Fruit fly (Drosophila melanogaster) whole organism, embryonic: ENCODE measurements around the gene CG8372.

Source experiments
- Aef1 ChIP-seq: fragments of 200-800 bp; sonication (Bioruptor generic); IDR thresholded peaks from 3 replicates; pipeline ENCODE4 v1.3.6; 2022; ENCODE audit warnings: missing biosample characterization, missing genetic modification characterization
- Awh ChIP-seq: fragments of 200-800 bp; sonication (Bioruptor generic); IDR thresholded peaks from 2 replicates; pipeline ENCODE4, ENCODE4 v1.3.6; 2022; ENCODE audit warnings: missing biosample characterization, missing genetic modification characterization
- CG10366 ChIP-seq: fragments of 200-800 bp; sonication (Bioruptor generic); IDR thresholded peaks from 2 replicates; pipeline ENCODE4 v1.3.6; 2022; ENCODE audit warnings: missing biosample characterization, missing genetic modification characterization
- CG12219 ChIP-seq: fragments of 200-800 bp; sonication (Bioruptor generic); optimal IDR thresholded peaks from 3 replicates; lab custom pipeline; 2018; ENCODE audit warnings: missing biosample characterization, mild to moderate bottlenecking, missing genetic modification characterization
- CG2712 ChIP-seq: fragments of 200-800 bp; optimal IDR thresholded peaks from 3 replicates; lab custom pipeline; 2019; ENCODE audit warnings: missing biosample characterization, mild to moderate bottlenecking, missing genetic modification characterization, moderate library complexity
- CG42726 ChIP-seq: fragments of 200-800 bp; sonication (Bioruptor generic); IDR thresholded peaks from 2 replicates; pipeline ENCODE4 v1.3.6; 2022; ENCODE audit warnings: missing biosample characterization, missing genetic modification characterization; ENCODE audit not compliant: partially characterized antibody
- CG4730 ChIP-seq: fragments of 200-800 bp; sonication (Bioruptor generic); IDR thresholded peaks from 2 replicates; pipeline ENCODE4 v1.3.6; 2022; ENCODE audit warnings: missing biosample characterization, missing genetic modification characterization
- CG6791 ChIP-seq: fragments of 200-800 bp; sonication (Bioruptor generic); IDR thresholded peaks from 3 replicates; pipeline ENCODE4 v1.3.6; 2022; ENCODE audit warnings: missing biosample characterization, missing genetic modification characterization; ENCODE audit not compliant: partially characterized antibody
- CG7271 ChIP-seq: fragments of 200-800 bp; sonication (Bioruptor generic); optimal IDR thresholded peaks from 2 replicates; lab custom pipeline; 2018; ENCODE audit warnings: missing biosample characterization, mild to moderate bottlenecking, missing genetic modification characterization, moderate library complexity
- CG8388 ChIP-seq: fragments of 200-800 bp; sonication (Bioruptor generic); optimal IDR thresholded peaks from 2 replicates; lab custom pipeline; 2019; ENCODE audit warnings: missing biosample characterization, mild to moderate bottlenecking, missing genetic modification characterization, moderate library complexity
- CHES-1-like ChIP-seq: fragments of 200-800 bp; sonication (Bioruptor generic); optimal IDR thresholded peaks from 2 replicates; lab custom pipeline; 2016; ENCODE audit warnings: missing biosample characterization, missing genetic modification characterization
- Camta ChIP-seq: fragments of 200-800 bp; sonication (Bioruptor generic); optimal IDR thresholded peaks from 2 replicates; lab custom pipeline; 2016; ENCODE audit warnings: missing biosample characterization, missing genetic modification characterization
- CrebB ChIP-seq: fragments of 200-800 bp; sonication (Bioruptor generic); optimal IDR thresholded peaks from 3 replicates; lab custom pipeline; 2018; ENCODE audit warnings: missing biosample characterization, mild to moderate bottlenecking, missing genetic modification characterization
- Dad ChIP-seq: fragments of 200-800 bp; sonication (Bioruptor generic); optimal IDR thresholded peaks from 3 replicates; lab custom pipeline; 2016; ENCODE audit warnings: missing biosample characterization, missing genetic modification characterization
- Dbx ChIP-seq: fragments of 200-800 bp; sonication (Bioruptor generic); IDR thresholded peaks from 3 replicates; pipeline ENCODE4 v1.3.6; 2022; ENCODE audit warnings: missing biosample characterization, missing genetic modification characterization
- Ets97D ChIP-seq: fragments of 200-800 bp; sonication (Bioruptor generic); optimal IDR thresholded peaks from 3 replicates; lab custom pipeline; 2016; ENCODE audit warnings: missing biosample characterization, missing genetic modification characterization
- Fer2 ChIP-seq: fragments of 200-800 bp; sonication (Bioruptor generic); optimal IDR thresholded peaks from 2 replicates; lab custom pipeline; 2018; ENCODE audit warnings: missing biosample characterization, mild to moderate bottlenecking, missing genetic modification characterization, moderate library complexity
- HLHmδ ChIP-seq: fragments of 200-800 bp; sonication (Bioruptor generic); optimal IDR thresholded peaks from 2 replicates; lab custom pipeline; 2018; ENCODE audit warnings: missing biosample characterization, mild to moderate bottlenecking, missing genetic modification characterization, moderate library complexity
- HmgZ ChIP-seq: fragments of 200-800 bp; sonication (Bioruptor generic); optimal IDR thresholded peaks from 2 replicates; lab custom pipeline; 2018; ENCODE audit warnings: missing biosample characterization, mild to moderate bottlenecking, missing genetic modification characterization
- Opbp ChIP-seq: fragments of 200-800 bp; sonication (Bioruptor generic); IDR thresholded peaks from 3 replicates; pipeline ENCODE4 v1.3.6; 2022; ENCODE audit warnings: missing biosample characterization, missing genetic modification characterization; ENCODE audit not compliant: partially characterized antibody
- Optix ChIP-seq: fragments of 200-800 bp; sonication (Bioruptor generic); IDR thresholded peaks from 3 replicates; pipeline ENCODE4 v1.3.6; 2022; ENCODE audit warnings: missing biosample characterization, missing genetic modification characterization
- Sin3A ChIP-seq: fragments of >200 bp; optimal IDR thresholded peaks from 2 replicates; lab custom pipeline; 2018
- Sox100B ChIP-seq: fragments of 200-800 bp; sonication (Bioruptor generic); optimal IDR thresholded peaks from 3 replicates; lab custom pipeline; 2018; ENCODE audit warnings: missing biosample characterization, mild to moderate bottlenecking, missing genetic modification characterization
- Sox102F ChIP-seq: fragments of 200-800 bp; sonication (Bioruptor generic); optimal IDR thresholded peaks from 2 replicates; lab custom pipeline; 2018; ENCODE audit warnings: missing biosample characterization, mild to moderate bottlenecking, missing genetic modification characterization, moderate library complexity
- Spps ChIP-seq: fragments of 200-800 bp; sonication (Bioruptor generic); optimal IDR thresholded peaks from 2 replicates; lab custom pipeline; 2018; ENCODE audit warnings: missing biosample characterization, mild to moderate bottlenecking, missing genetic modification characterization
- Usf ChIP-seq: fragments of 200-800 bp; sonication (Bioruptor generic); optimal IDR thresholded peaks from 2 replicates; lab custom pipeline; 2017; ENCODE audit warnings: missing genotype, missing biosample characterization, missing genetic modification characterization
- Xbp1 ChIP-seq: fragments of 200-800 bp; sonication (Bioruptor generic); optimal IDR thresholded peaks from 3 replicates; lab custom pipeline; 2016; ENCODE audit warnings: missing biosample characterization, mild to moderate bottlenecking, missing genetic modification characterization
- Xrp1 ChIP-seq: fragments of 200-800 bp; sonication (Bioruptor generic); IDR thresholded peaks from 2 replicates; pipeline ENCODE4 v1.3.6; 2022; ENCODE audit warnings: missing biosample characterization, missing genetic modification characterization
- ac ChIP-seq: fragments of 200-800 bp; sonication (Bioruptor generic); optimal IDR thresholded peaks from 3 replicates; lab custom pipeline; 2017; ENCODE audit warnings: missing biosample characterization, mild to moderate bottlenecking, missing genetic modification characterization
- az2 ChIP-seq: fragments of 200-800 bp; sonication (Bioruptor generic); optimal IDR thresholded peaks from 3 replicates; lab custom pipeline; 2016; ENCODE audit warnings: missing biosample characterization, missing genetic modification characterization
- cad ChIP-seq: fragments of >200 bp; optimal IDR thresholded peaks from 2 replicates; lab custom pipeline; 2017; ENCODE audit warnings: missing biosample characterization, missing genetic modification characterization
- chm ChIP-seq: fragments of 200-800 bp; sonication (Bioruptor generic); IDR thresholded peaks from 2 replicates; pipeline ENCODE4 v1.3.6; 2022; ENCODE audit warnings: missing biosample characterization, missing genetic modification characterization
- da ChIP-seq: fragments of 200-800 bp; sonication (Bioruptor generic); optimal IDR thresholded peaks from 2 replicates; lab custom pipeline; 2016; ENCODE audit warnings: missing biosample characterization, missing genetic modification characterization
- dan ChIP-seq: fragments of 200-800 bp; sonication (Bioruptor generic); IDR thresholded peaks from 2 replicates; pipeline ENCODE4 v1.3.6; 2022; ENCODE audit warnings: missing biosample characterization, missing genetic modification characterization
- ems ChIP-seq: fragments of 200-800 bp; sonication (Bioruptor generic); optimal IDR thresholded peaks from 3 replicates; lab custom pipeline; 2016; ENCODE audit warnings: missing biosample characterization, missing genetic modification characterization
- eve ChIP-seq, 2 experiments: fragments of >200 bp; optimal IDR thresholded peaks; 2 replicates each; lab custom pipeline; 2017; ENCODE audit warnings: missing biosample characterization in 2 of 2, missing genetic modification characterization in 2 of 2
- gce ChIP-seq: fragments of 200-800 bp; sonication (Bioruptor generic); IDR thresholded peaks from 3 replicates; pipeline ENCODE4 v1.3.6; 2022; ENCODE audit warnings: missing biosample characterization, missing genetic modification characterization
- gro ChIP-seq: fragments of 200-800 bp; sonication (Bioruptor generic); optimal IDR thresholded peaks from 2 replicates; lab custom pipeline; 2016; ENCODE audit warnings: missing biosample characterization, missing genetic modification characterization
- hth ChIP-seq: fragments of >200 bp; optimal IDR thresholded peaks from 2 replicates; lab custom pipeline; 2017; ENCODE audit warnings: inconsistent platforms
- inv ChIP-seq: fragments of 200-800 bp; sonication (Bioruptor generic); IDR thresholded peaks from 2 replicates; pipeline ENCODE4 v1.3.6; 2022; ENCODE audit warnings: missing biosample characterization, missing genetic modification characterization; ENCODE audit not compliant: partially characterized antibody
- kay ChIP-seq: fragments of 200-800 bp; sonication (Bioruptor generic); optimal IDR thresholded peaks from 2 replicates; lab custom pipeline; 2016; ENCODE audit warnings: missing biosample characterization, missing genetic modification characterization
- nau ChIP-seq: fragments of 200-800 bp; sonication (Bioruptor generic); optimal IDR thresholded peaks from 3 replicates; lab custom pipeline; 2017; ENCODE audit warnings: missing biosample characterization, mild to moderate bottlenecking, missing genetic modification characterization, missing genetic modification reagents
- onecut ChIP-seq: fragments of 200-800 bp; sonication (Bioruptor generic); IDR thresholded peaks from 2 replicates; pipeline ENCODE4 v1.3.6; 2022; ENCODE audit warnings: missing biosample characterization, missing genetic modification characterization
- peb ChIP-seq: fragments of 200-800 bp; sonication (Bioruptor generic); IDR thresholded peaks from 2 replicates; pipeline ENCODE4 v1.3.6; 2022; ENCODE audit warnings: missing biosample characterization, missing genetic modification characterization
- ro ChIP-seq: fragments of 200-800 bp; sonication (Bioruptor generic); IDR thresholded peaks from 2 replicates; pipeline ENCODE4 v1.3.6; 2022; ENCODE audit warnings: missing biosample characterization, missing genetic modification characterization
- sqz ChIP-seq: fragments of 200-800 bp; sonication (Bioruptor generic); optimal IDR thresholded peaks from 3 replicates; lab custom pipeline; 2018; ENCODE audit warnings: missing biosample characterization, mild to moderate bottlenecking, missing genetic modification characterization
- sug ChIP-seq: fragments of 200-800 bp; optimal IDR thresholded peaks from 2 replicates; lab custom pipeline; 2019; ENCODE audit warnings: missing biosample characterization, mild to moderate bottlenecking, missing genetic modification characterization, moderate library complexity
- ttk ChIP-seq: fragments of 200-800 bp; sonication (Bioruptor generic); IDR thresholded peaks from 2 replicates; pipeline ENCODE4 v2.1.2; 2022; ENCODE audit warnings: missing biosample characterization, missing genetic modification characterization
- usp ChIP-seq: fragments of >200 bp; optimal IDR thresholded peaks from 2 replicates; lab custom pipeline; 2017; ENCODE audit warnings: missing biosample characterization, missing genetic modification characterization
- zen2 ChIP-seq: fragments of 200-800 bp; sonication (Bioruptor generic); IDR thresholded peaks from 3 replicates; pipeline ENCODE4 v1.3.6; 2022; ENCODE audit warnings: missing biosample characterization, missing genetic modification characterization; ENCODE audit not compliant: partially characterized antibody

CG8372 gene

dm6 chr2L:8162307-8163024, 50.2 kb downstream of the CG8372 start, which contains the start of gene Acbp1 (continued):
- TF ChIP-seq HmgZ (tag; lab: Kevin White, UChicago), result peak; percentile 97
- TF ChIP-seq az2 (GFP tag; lab: Kevin White, UChicago), result peak; percentile 94
- TF ChIP-seq usp, result no peak
- TF ChIP-seq Dad (GFP tag; lab: Kevin White, UChicago), result peak; percentile 91
- peak; percentile 94 for TF ChIP-seq gro (GFP tag; lab: Kevin White, UChicago)
- peak; percentile 78 for TF ChIP-seq Opbp (GFP tag; lab: Robert Waterston, UW)
- TF ChIP-seq hth, result no peak
- TF ChIP-seq ro, result peak; percentile 77; the same call in 1 of the 2 replicates
- TF ChIP-seq CG2712 (tag; lab: Kevin White, UChicago), result peak; percentile 99
- TF ChIP-seq CG42726 (GFP tag; lab: Robert Waterston, UW), result peak; percentile 74
- peak; percentile 89 for TF ChIP-seq CG7271 (tag; lab: Kevin White, UChicago)
- TF ChIP-seq CG8388 (GFP tag; lab: Kevin White, UChicago), result peak; percentile 97
- TF ChIP-seq inv (GFP tag; lab: Robert Waterston, UW), result peak; percentile 64
- TF ChIP-seq Dbx, result peak; percentile 90
- peak; percentile 88 for TF ChIP-seq CG4730
- peak; percentile 99 for TF ChIP-seq CG12219 (GFP tag; lab: Kevin White, UChicago)
- TF ChIP-seq onecut (GFP tag; lab: Robert Waterston, UW), result peak; percentile 88
- peak; percentile 78 for TF ChIP-seq CG10366 (GFP tag; lab: Robert Waterston, UW)
- TF ChIP-seq Sox102F (GFP tag; lab: Kevin White, UChicago), result peak; percentile 95
- TF ChIP-seq Sin3A (lab: Kevin White, UChicago), result peak; percentile 56
- TF ChIP-seq eve (GFP tag; optimal IDR thresholded peaks at IDR 0.05; lab: Kevin White, UChicago), result peak in 1 of 2 experiments; percentile 99
- TF ChIP-seq Spps (tag; lab: Kevin White, UChicago), result peak; percentile 97
- peak; percentile 98 for TF ChIP-seq CrebB (tag; lab: Kevin White, UChicago)
- TF ChIP-seq Sox100B (GFP tag; lab: Kevin White, UChicago), result peak; percentile 97
- peak; percentile 89 for TF ChIP-seq gce
- no peak for TF ChIP-seq dan (GFP tag; lab: Robert Waterston, UW)
- TF ChIP-seq peb (GFP tag; lab: Robert Waterston, UW), result peak; percentile 58; the same call in 1 of the 2 replicates
- TF ChIP-seq cad, result no peak
- TF ChIP-seq da, result peak; percentile 81
- TF ChIP-seq HLHmδ (GFP tag; lab: Kevin White, UChicago), result no peak
- TF ChIP-seq Aef1 (GFP tag; lab: Robert Waterston, UW), result peak; percentile 90
- peak; percentile 91 for TF ChIP-seq ac (GFP tag; lab: Kevin White, UChicago)
- peak; percentile 90 for TF ChIP-seq ems
- peak; percentile 96 for TF ChIP-seq nau
- TF ChIP-seq kay (GFP tag; lab: Kevin White, UChicago), result peak; percentile 83
- TF ChIP-seq Awh (GFP tag; lab: Robert Waterston, UW), result peak; percentile 86
- peak; percentile 97 for TF ChIP-seq sug
- peak; percentile 86 for TF ChIP-seq Usf (GFP tag; lab: Kevin White, UChicago)
- TF ChIP-seq sqz (GFP tag; lab: Kevin White, UChicago), result peak; percentile 95
- peak; percentile 97 for TF ChIP-seq CHES-1-like (GFP tag; lab: Kevin White, UChicago)
- TF ChIP-seq Camta (GFP tag; lab: Kevin White, UChicago), result peak; percentile 95
- TF ChIP-seq Xrp1 (GFP tag; lab: Robert Waterston, UW), result peak; percentile 93
- TF ChIP-seq zen2 (GFP tag; lab: Robert Waterston, UW), result peak; percentile 74; the same call in 2 of the 3 replicates
- TF ChIP-seq ttk (GFP tag; lab: Robert Waterston, UW), result peak; percentile 80
- TF ChIP-seq Ets97D (GFP tag; lab: Kevin White, UChicago), result peak; percentile 91
- peak; percentile 68; the same call in 1 of the 3 replicates for TF ChIP-seq Optix (GFP tag; lab: Robert Waterston, UW)
- TF ChIP-seq chm (GFP tag; lab: Robert Waterston, UW), result peak; percentile 91
- peak; percentile 95 for TF ChIP-seq Xbp1 (GFP tag; lab: Kevin White, UChicago)
- peak; percentile 93 for TF ChIP-seq Fer2
- TF ChIP-seq CG6791 (GFP tag; lab: Robert Waterston, UW), result peak; percentile 75
